Worm (Caenorhabditis elegans): ENCODE data around the gene pcm-1.
A peak's percentile ranks its signal among the peaks of the same experiment; 100 is the strongest.

pcm-1 gene

ce11 chrV:6000368-6000802, 36.7 kb upstream of the pcm-1 start (continued):
- TF ChIP-seq nhr-11 (tag; optimal IDR thresholded peaks at IDR 0.05) (peak; percentile 9), ceh-82 (tag; optimal IDR thresholded peaks at IDR 0.05) (peak; percentile 7), nhr-77 (tag; optimal IDR thresholded peaks at IDR 0.05) (peak; percentile 71), nhr-25 (tag; optimal IDR thresholded peaks at IDR 0.05) (peak; percentile 95), egl-27 (tag; optimal IDR thresholded peaks at IDR 0.05) (peak; percentile 95), elt-1 (tag; optimal IDR thresholded peaks at IDR 0.05) (no peak), gmeb-1 (tag; optimal IDR thresholded peaks at IDR 0.05) (peak; percentile 72), snpc-4 (tag; optimal IDR thresholded peaks at IDR 0.05) (peak; percentile 62), nhr-6 (tag; optimal IDR thresholded peaks at IDR 0.05) (peak; percentile 97)

DNA sequence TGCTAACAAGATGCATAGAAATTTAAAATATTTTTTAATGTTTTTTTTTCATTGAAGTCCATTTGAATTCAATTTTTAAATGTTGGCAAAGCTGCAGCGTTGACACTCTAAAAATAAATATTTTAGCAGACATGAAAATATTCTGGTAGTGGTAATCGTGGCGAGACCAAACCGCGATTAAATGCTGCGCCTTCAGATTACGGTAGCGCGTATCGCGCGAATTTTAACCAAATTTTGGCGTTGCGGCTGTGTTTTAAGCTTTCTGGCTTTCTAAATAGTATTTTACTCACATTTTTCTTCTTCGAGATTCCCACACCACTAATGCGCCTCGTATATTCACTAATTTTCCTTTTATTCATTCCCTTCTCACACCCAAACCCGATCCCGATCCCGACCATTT, 32.4 kb upstream of the pcm-1 start, which contains the start of gene cpg-4:
Gene cpg-4 (plus strand): TSS at position 303 of the 400 bp plus-strand sequence.
- no peak for TF ChIP-seq mab-5 (tag; optimal IDR thresholded peaks at IDR 0.05)
- TF ChIP-seq unc-62 (GFP tag; optimal IDR thresholded peaks at IDR 0.05) = no peak
- TF ChIP-seq sma-9 (GFP tag; optimal IDR thresholded peaks at IDR 0.05) = no peak
- no peak for TF ChIP-seq sma-9 (tag; optimal IDR thresholded peaks at IDR 0.05)
- no peak for TF ChIP-seq Y55F3AM.14 (GFP tag; optimal IDR thresholded peaks at IDR 0.05)
- no peak for TF ChIP-seq skn-1 (tag; optimal IDR thresholded peaks at IDR 0.05)
- TF ChIP-seq ceh-82 (tag; optimal IDR thresholded peaks at IDR 0.05) = no peak
- TF ChIP-seq aly-2 (tag; optimal IDR thresholded peaks at IDR 0.05) = no peak
- no peak for TF ChIP-seq ztf-4 (tag; optimal IDR thresholded peaks at IDR 0.05)
- no peak for TF ChIP-seq nhr-77 (tag; optimal IDR thresholded peaks at IDR 0.05)
- TF ChIP-seq ztf-11 (tag; optimal IDR thresholded peaks at IDR 0.05) = no peak
- TF ChIP-seq fos-1 (tag; optimal IDR thresholded peaks at IDR 0.05) = no peak
- no peak for TF ChIP-seq lin-11 (tag; optimal IDR thresholded peaks at IDR 0.05)
- TF ChIP-seq egl-27 (tag; optimal IDR thresholded peaks at IDR 0.05) = no peak
- no peak for TF ChIP-seq ztf-1 (GFP tag; conservative IDR thresholded peaks at IDR 0.05)
- no peak for TF ChIP-seq sma-3 (GFP tag; optimal IDR thresholded peaks at IDR 0.05)
- TF ChIP-seq C34F6.9 (tag; optimal IDR thresholded peaks at IDR 0.05) = no peak
- no peak for TF ChIP-seq zag-1 (tag; optimal IDR thresholded peaks at IDR 0.05)
- TF ChIP-seq nhr-10 (tag; optimal IDR thresholded peaks at IDR 0.05) = no peak
- no peak for TF ChIP-seq crh-2 (tag; optimal IDR thresholded peaks at IDR 0.05)

DNA sequence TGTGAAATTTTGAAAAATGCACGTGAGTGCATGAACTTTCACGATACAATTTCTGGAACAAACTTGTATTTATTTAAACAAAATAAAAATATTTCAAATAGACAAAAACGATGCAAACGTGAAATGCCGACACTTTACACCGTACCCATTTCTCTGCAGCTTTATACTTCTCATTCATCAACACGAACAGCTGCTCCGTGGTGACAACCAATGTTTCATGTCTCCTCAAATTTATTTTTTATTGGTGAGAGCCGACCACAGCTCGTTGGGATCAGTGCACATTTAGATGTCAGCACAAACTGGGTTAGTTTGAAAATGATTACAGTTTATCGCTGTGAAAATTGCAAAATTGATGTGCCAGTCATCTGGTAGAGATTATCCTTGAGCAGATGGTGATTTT, 31.9 kb upstream of the pcm-1 start:
- no peak for TF ChIP-seq ceh-16 (tag; optimal IDR thresholded peaks at IDR 0.05)
- no peak for TF ChIP-seq lin-39 (tag; optimal IDR thresholded peaks at IDR 0.05)
- TF ChIP-seq ceh-82 (tag; optimal IDR thresholded peaks at IDR 0.05) = no peak
- TF ChIP-seq nhr-21 (tag; optimal IDR thresholded peaks at IDR 0.05) = no peak
- no peak for TF ChIP-seq snpc-4 (tag; optimal IDR thresholded peaks at IDR 0.05)
- no peak for TF ChIP-seq nhr-12 (tag; optimal IDR thresholded peaks at IDR 0.05)
- no peak for TF ChIP-seq unc-39 (tag; optimal IDR thresholded peaks at IDR 0.05)
- no peak for TF ChIP-seq dmd-4 (tag; optimal IDR thresholded peaks at IDR 0.05)
- TF ChIP-seq nhr-237 (tag; optimal IDR thresholded peaks at IDR 0.05) = no peak

ce11 chrV:5991490-5992069, 27.9 kb upstream of the pcm-1 start:
- TF ChIP-seq skn-1 (tag; optimal IDR thresholded peaks at IDR 0.05) = no peak
- peak in 1 of 2 experiments; percentile 46 for TF ChIP-seq mdl-1 (tag; optimal IDR thresholded peaks at IDR 0.05)
- peak; percentile 2 for TF ChIP-seq sma-9 (GFP tag; optimal IDR thresholded peaks at IDR 0.05)
- no peak for TF ChIP-seq sma-9 (tag; optimal IDR thresholded peaks at IDR 0.05)
- peak; percentile 67 for TF ChIP-seq F13H6.1 (tag; optimal IDR thresholded peaks at IDR 0.05)
- TF ChIP-seq egl-27 (tag; optimal IDR thresholded peaks at IDR 0.05) = peak; percentile 48
- TF ChIP-seq mab-5 (tag; optimal IDR thresholded peaks at IDR 0.05) = peak; percentile 44
- TF ChIP-seq lsy-2 (tag; optimal IDR thresholded peaks at IDR 0.05) = peak in 1 of 2 experiments; percentile 66
- peak; percentile 83 for TF ChIP-seq unc-55 (GFP tag; optimal IDR thresholded peaks at IDR 0.05)
- TF ChIP-seq fos-1 (tag; optimal IDR thresholded peaks at IDR 0.05) = no peak
- TF ChIP-seq peb-1 (tag; optimal IDR thresholded peaks at IDR 0.05) = no peak
- TF ChIP-seq nhr-6 (tag; optimal IDR thresholded peaks at IDR 0.05) = peak; percentile 58
- TF ChIP-seq ztf-1 (GFP tag; conservative IDR thresholded peaks at IDR 0.05) = no peak
- no peak for TF ChIP-seq lin-39 (tag; optimal IDR thresholded peaks at IDR 0.05)
- TF ChIP-seq crh-2 (tag; optimal IDR thresholded peaks at IDR 0.05) = peak; percentile 94
- TF ChIP-seq sma-3 (GFP tag; optimal IDR thresholded peaks at IDR 0.05) = no peak
- TF ChIP-seq mbf-1 (tag; optimal IDR thresholded peaks at IDR 0.05) = no peak
- TF ChIP-seq nhr-237 (tag; optimal IDR thresholded peaks at IDR 0.05) = no peak
- peak; percentile 86 for TF ChIP-seq nhr-129 (tag; optimal IDR thresholded peaks at IDR 0.05)
- TF ChIP-seq lin-13 (GFP tag; optimal IDR thresholded peaks at IDR 0.05) = peak; percentile 30
- TF ChIP-seq zag-1 (tag; optimal IDR thresholded peaks at IDR 0.05) = peak; percentile 80
- TF ChIP-seq C34F6.9 (tag; optimal IDR thresholded peaks at IDR 0.05) = peak; percentile 84
- no peak for TF ChIP-seq ZK546.5 (tag; optimal IDR thresholded peaks at IDR 0.05)
- TF ChIP-seq elt-3 (tag; optimal IDR thresholded peaks at IDR 0.05) = no peak
